Worm (Caenorhabditis elegans): Measurements from ENCODE around the gene sel-12.

The sel-12 gene

DNA sequence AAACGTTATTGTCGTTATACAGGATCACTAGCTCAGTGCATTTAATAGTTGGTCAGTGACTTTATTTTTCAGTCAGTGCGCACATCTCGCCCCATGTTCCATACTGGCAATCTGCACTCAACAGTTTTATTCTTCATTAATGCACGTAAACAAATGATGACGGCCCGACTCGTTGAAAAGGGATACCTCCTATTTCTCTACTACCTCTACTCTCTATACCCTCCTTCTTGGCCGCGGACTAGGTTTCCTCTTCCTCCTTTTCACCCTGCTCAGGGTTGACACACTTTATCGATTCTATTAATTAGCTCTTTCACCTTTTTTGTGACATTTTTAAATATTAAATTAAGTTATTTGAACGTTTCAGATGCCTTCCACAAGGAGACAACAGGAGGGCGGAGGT lies at the start of gene sel-12:
sel-12 (plus strand) TSS at position 358 of the 400 bp plus-strand sequence.
- TF ChIP-seq snu-23 (GFP tag; optimal IDR thresholded peaks at IDR 0.05) (peak; percentile 29), fos-1 (tag; optimal IDR thresholded peaks at IDR 0.05) (no peak), blmp-1 (tag; optimal IDR thresholded peaks at IDR 0.05) (peak; percentile 9), lin-35 (GFP tag; optimal IDR thresholded peaks at IDR 0.05) (peak in 1 of 2 experiments; percentile 7), skn-1 (tag; optimal IDR thresholded peaks at IDR 0.05) (peak; percentile 45), nhr-71 (tag; optimal IDR thresholded peaks at IDR 0.05) (peak; percentile 7), lsy-2 (tag; optimal IDR thresholded peaks at IDR 0.05) (peak in 1 of 2 experiments; percentile 26), swsn-7 (tag; optimal IDR thresholded peaks at IDR 0.05) (no peak), unc-30 (tag; optimal IDR thresholded peaks at IDR 0.05) (no peak), ceh-82 (tag; optimal IDR thresholded peaks at IDR 0.05) (peak in 1 of 3 experiments; percentile 50), mep-1 (tag; optimal IDR thresholded peaks at IDR 0.05) (peak; percentile 18), sup-37 (GFP tag; optimal IDR thresholded peaks at IDR 0.05) (no peak), nhr-47 (tag; optimal IDR thresholded peaks at IDR 0.05) (peak; percentile 10), rnt-1 (tag; optimal IDR thresholded peaks at IDR 0.05) (peak; percentile 31), nhr-20 (tag; optimal IDR thresholded peaks at IDR 0.05) (peak; percentile 1), nhr-19 (GFP tag; conservative IDR thresholded peaks at IDR 0.05) (no peak), nhr-85 (tag) (no peak), lin-14 (GFP tag; optimal IDR thresholded peaks at IDR 0.05) (peak; percentile 62)

DNA sequence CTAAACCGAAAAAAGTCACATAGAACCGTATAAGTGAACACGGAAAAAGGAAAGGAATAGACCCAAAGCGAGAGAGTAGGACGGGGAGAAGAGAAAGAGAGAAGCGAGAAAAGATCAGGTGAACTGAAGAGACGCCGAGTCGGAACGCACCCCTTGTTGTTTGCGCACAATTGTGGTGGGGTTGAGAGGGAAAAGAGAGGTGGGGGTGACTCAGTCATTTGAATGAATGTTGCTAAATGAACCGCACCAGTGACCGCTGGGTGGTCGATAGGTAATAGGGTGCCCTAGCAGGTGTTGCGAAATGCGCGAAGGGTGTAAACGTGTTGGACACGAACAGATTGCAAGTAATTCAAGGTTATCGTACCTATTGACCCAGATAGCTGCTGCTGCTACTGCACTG lies 44.6 kb upstream of the sel-12 start, which contains the start of gene lgl-1:
lgl-1 (minus strand) TSS at position 70 of the 400 bp plus-strand sequence.
- peak; percentile 29 for TF ChIP-seq zip-4 (GFP tag; optimal IDR thresholded peaks at IDR 0.05)
- no peak for TF ChIP-seq zag-1 (tag; optimal IDR thresholded peaks at IDR 0.05)
- TF ChIP-seq mep-1 (tag; optimal IDR thresholded peaks at IDR 0.05), result peak; percentile 40
- no peak for TF ChIP-seq unc-130 (tag; optimal IDR thresholded peaks at IDR 0.05)
- peak; percentile 16 to 45 for TF ChIP-seq efl-1 (optimal IDR thresholded peaks at IDR 0.05)
- TF ChIP-seq efl-1 (GFP tag; optimal IDR thresholded peaks at IDR 0.05 in 1 of 2), result no peak
- no peak for TF ChIP-seq aly-2 (tag; optimal IDR thresholded peaks at IDR 0.05)
- TF ChIP-seq lsy-2 (tag; optimal IDR thresholded peaks at IDR 0.05), result peak in 1 of 2 experiments; percentile 11
- no peak for TF ChIP-seq mab-9 (GFP tag; IDR thresholded peaks at IDR 0.05)
- TF ChIP-seq ceh-90 (tag; optimal IDR thresholded peaks at IDR 0.05), result no peak
- peak; percentile 5 for TF ChIP-seq rnt-1 (tag; optimal IDR thresholded peaks at IDR 0.05)
- no peak for TF ChIP-seq hlh-4 (tag; optimal IDR thresholded peaks at IDR 0.05)
- TF ChIP-seq nhr-47 (tag; optimal IDR thresholded peaks at IDR 0.05), result peak; percentile 27
- no peak for TF ChIP-seq alr-1 (tag; optimal IDR thresholded peaks at IDR 0.05; ENCODE audit: borderline replicate concordance)
- TF ChIP-seq ceh-82 (tag; optimal IDR thresholded peaks at IDR 0.05), result peak in 2 of 3 experiments; percentile 19 to 54
- TF ChIP-seq lin-35 (GFP tag; optimal IDR thresholded peaks at IDR 0.05), result peak; percentile 16 to 32
- TF ChIP-seq jun-1 (tag; optimal IDR thresholded peaks at IDR 0.05), result peak; percentile 64
- TF ChIP-seq skn-1 (tag; optimal IDR thresholded peaks at IDR 0.05), result no peak
- TF ChIP-seq C34B4.2 (tag; optimal IDR thresholded peaks at IDR 0.05), result no peak
- TF ChIP-seq nhr-19 (GFP tag; conservative IDR thresholded peaks at IDR 0.05), result 0 out of 2 replicates have a peak, but pooled peaks have one; percentile 6
- no peak for TF ChIP-seq ces-1 (GFP tag; optimal IDR thresholded peaks at IDR 0.05)
- TF ChIP-seq nhr-76 (tag; optimal IDR thresholded peaks at IDR 0.05), result no peak
- TF ChIP-seq snu-23 (GFP tag; optimal IDR thresholded peaks at IDR 0.05), result peak; percentile 45
- TF ChIP-seq swsn-7 (tag; optimal IDR thresholded peaks at IDR 0.05), result peak; percentile 8
- no peak for TF ChIP-seq pqm-1 (tag; optimal IDR thresholded peaks at IDR 0.05)
- TF ChIP-seq isw-1 (GFP tag; IDR thresholded peaks at IDR 0.05), result 0 out of 2 replicates have a peak, but pooled peaks have one; percentile 6
- TF ChIP-seq fos-1 (tag; optimal IDR thresholded peaks at IDR 0.05), result peak; percentile 22
- peak; percentile 86 for TF ChIP-seq lin-14 (GFP tag; optimal IDR thresholded peaks at IDR 0.05)
- peak; percentile 75 for TF ChIP-seq nhr-85 (tag)
- no peak for TF ChIP-seq snpc-4 (tag; optimal IDR thresholded peaks at IDR 0.05)
- TF ChIP-seq blmp-1 (tag; optimal IDR thresholded peaks at IDR 0.05), result peak; percentile 51
- peak; percentile 6 for TF ChIP-seq nhr-20 (tag; optimal IDR thresholded peaks at IDR 0.05)
- peak; percentile 20 for TF ChIP-seq fkh-8 (tag; optimal IDR thresholded peaks at IDR 0.05)

- TF ChIP-seq C16A3.4 (tag; optimal IDR thresholded peaks at IDR 0.05) (no peak), elt-2 (tag; optimal IDR thresholded peaks at IDR 0.05) (peak; percentile 1)
Observed at ce11 chrX:871957-872715, 43.5 kb upstream of the sel-12 start, which contains the start of gene F56F10.1. F56F10.1 (plus strand) TSS chrX:872603.
